Worm (Caenorhabditis elegans): ENCODE measurements around the gene Y43D4A.1.
"Not testable (repeated sequence)": the region's sequence is repeated elsewhere in the genome, so short reads cannot be mapped to it uniquely, and the experiment has no call there.

The Y43D4A.1 gene

DNA sequence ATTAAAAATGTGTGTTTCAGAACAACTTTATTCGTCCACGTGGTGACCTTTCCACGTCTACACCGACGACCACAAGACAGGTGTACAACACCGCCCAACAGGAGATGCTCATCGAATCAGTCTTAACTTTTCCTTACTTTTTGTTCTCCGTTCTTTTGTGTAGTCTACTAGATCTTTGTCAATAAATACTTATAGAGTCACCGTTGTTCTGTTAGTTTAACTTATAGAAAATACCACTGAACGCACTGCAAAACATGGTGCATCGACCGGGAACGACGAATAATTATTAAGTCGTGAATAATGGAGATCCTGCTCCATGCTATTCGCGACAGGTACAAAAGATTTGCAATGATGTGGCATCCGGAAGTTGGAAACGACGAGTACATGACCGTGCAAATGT lies 21.0 kb upstream of the Y43D4A.1 start, which contains the start of gene Y51H4A.23:
TSS of gene Y51H4A.23 (plus strand) at position 301 of the 400 bp plus-strand sequence.
- not testable (repeated sequence) for TF ChIP-seq elt-3, lin-39, nhr-237 (tag; optimal IDR thresholded peaks at IDR 0.05)

DNA sequence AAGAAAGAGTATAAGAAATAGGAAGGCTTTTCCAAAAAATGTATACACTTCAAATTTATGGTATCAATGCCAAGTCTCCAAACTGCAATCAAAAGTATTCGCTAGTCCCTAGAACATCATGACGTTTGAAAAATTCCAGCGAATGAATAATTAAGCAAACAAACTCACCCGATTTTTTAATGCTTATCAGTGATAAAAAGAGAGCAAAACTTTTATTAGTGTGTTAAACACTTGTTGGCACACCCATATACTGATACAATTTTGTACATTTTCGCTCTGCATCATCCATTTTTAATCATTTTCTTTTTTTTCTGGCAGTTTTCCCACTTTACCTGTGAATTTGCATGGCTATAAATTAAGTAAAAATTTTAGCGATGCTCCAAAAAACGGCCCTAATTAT lies 7.7 kb upstream of the Y43D4A.1 start, which contains the start of gene Y51H4A.25:
TSS of gene Y51H4A.25 (plus strand) at position 373 of the 400 bp plus-strand sequence.
- TF ChIP-seq elt-2 (tag; optimal IDR thresholded peaks at IDR 0.05): peak; percentile 47
- no peak for TF ChIP-seq sptf-1 (tag; optimal IDR thresholded peaks at IDR 0.05)
- TF ChIP-seq unc-98 (GFP tag; IDR thresholded peaks at IDR 0.05): no peak
- no peak for TF ChIP-seq zip-4 (GFP tag; optimal IDR thresholded peaks at IDR 0.05)
- no peak for TF ChIP-seq ces-1 (GFP tag; optimal IDR thresholded peaks at IDR 0.05)
- no peak for TF ChIP-seq C04F5.9 (tag; optimal IDR thresholded peaks at IDR 0.05)

ce11 chrIV:16740769-16741168 lies 2.9 kb upstream of the Y43D4A.1 start, which contains the start of gene Y51H4A.24:
TSS of gene Y51H4A.24 (minus strand) at chrIV:16740869.
- no peak for TF ChIP-seq hpl-2 (GFP tag; optimal IDR thresholded peaks at IDR 0.05)
- no peak for TF ChIP-seq lin-39 (tag; optimal IDR thresholded peaks at IDR 0.05)
- no peak for TF ChIP-seq zip-4 (GFP tag; optimal IDR thresholded peaks at IDR 0.05)
- no peak for TF ChIP-seq fos-1 (tag; optimal IDR thresholded peaks at IDR 0.05)

- TF ChIP-seq ceh-82 (tag; optimal IDR thresholded peaks at IDR 0.05): no peak
- TF ChIP-seq unc-86 (tag; optimal IDR thresholded peaks at IDR 0.05): no peak
- no peak for TF ChIP-seq nhr-12 (tag; optimal IDR thresholded peaks at IDR 0.05)
- no peak for TF ChIP-seq sptf-1 (tag; optimal IDR thresholded peaks at IDR 0.05)
- no peak for TF ChIP-seq lin-15B (tag; optimal IDR thresholded peaks at IDR 0.05)
Observed at ce11 chrIV:16751087-16751486, 7.5 kb downstream of the Y43D4A.1 start.

DNA sequence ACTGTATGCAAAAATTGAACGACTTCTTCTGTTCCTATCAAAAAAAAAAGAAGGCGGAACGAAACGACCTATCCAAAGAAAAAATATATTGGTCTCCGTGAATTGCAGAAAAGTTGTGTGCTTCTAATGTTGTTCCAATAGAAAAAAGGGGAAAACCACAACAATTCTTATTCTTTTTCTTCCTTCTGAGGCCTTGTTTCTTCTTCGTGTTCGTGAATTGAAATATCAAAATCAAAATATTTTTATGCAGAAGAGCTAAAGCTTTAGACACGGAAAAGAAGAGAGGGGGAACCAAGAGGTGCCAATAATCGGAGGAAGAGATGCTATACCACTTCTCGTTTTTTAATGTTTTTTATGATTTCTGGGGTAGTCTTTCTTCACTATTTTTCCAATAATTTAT lies 12.1 kb downstream of the Y43D4A.1 start, which contains the start of gene Y43D4A.2:
TSS of gene Y43D4A.2 (minus strand) at position 101 of the 400 bp plus-strand sequence.
- not testable (repeated sequence) for TF ChIP-seq hpl-2 (GFP tag; optimal IDR thresholded peaks at IDR 0.05); tbx-2 (tag; optimal IDR thresholded peaks at IDR 0.05); unc-130 (tag; optimal IDR thresholded peaks at IDR 0.05)

ce11 chrIV:16775029-16775428 lies 31.4 kb downstream of the Y43D4A.1 start:
- no peak for TF ChIP-seq dsc-1 (tag; optimal IDR thresholded peaks at IDR 0.05)
- TF ChIP-seq xbp-1 (tag; optimal IDR thresholded peaks at IDR 0.05): no peak
- peak; percentile 54 for TF ChIP-seq elt-2 (tag; optimal IDR thresholded peaks at IDR 0.05)
- peak in 1 of 2 experiments; percentile 31 for TF ChIP-seq lin-35 (GFP tag; optimal IDR thresholded peaks at IDR 0.05)
- peak; percentile 14 for TF ChIP-seq nhr-90 (tag; optimal IDR thresholded peaks at IDR 0.05; ENCODE audit: poor library complexity)

DNA sequence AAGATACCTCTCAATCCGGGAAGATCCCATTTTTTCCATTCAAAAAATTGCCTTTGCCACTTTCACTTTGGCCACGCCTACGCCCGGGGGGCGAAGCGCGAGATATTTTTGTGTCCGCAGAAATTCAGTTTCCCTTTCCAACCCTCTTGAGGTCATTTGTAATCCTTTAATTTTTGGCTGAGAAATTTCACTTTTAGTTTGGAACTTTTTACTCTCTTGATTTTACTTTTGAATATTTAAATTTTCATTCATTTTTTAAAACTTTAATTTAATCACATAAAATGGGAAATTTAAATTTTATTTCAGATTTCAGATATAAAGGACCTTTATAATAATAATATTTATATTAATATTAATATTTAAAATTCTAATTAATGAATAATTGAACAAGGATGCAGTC lies 31.8 kb downstream of the Y43D4A.1 start, which contains the start of gene Y43D4A.5:
TSS of gene Y43D4A.5 (plus strand) at position 301 of the 400 bp plus-strand sequence.
- TF ChIP-seq snu-23 (GFP tag; optimal IDR thresholded peaks at IDR 0.05) (no peak), blmp-1 (tag; optimal IDR thresholded peaks at IDR 0.05) (peak; percentile 62), mef-2 (tag; optimal IDR thresholded peaks at IDR 0.05) (no peak), efl-3 (GFP tag; optimal IDR thresholded peaks at IDR 0.05) (no peak)

DNA sequence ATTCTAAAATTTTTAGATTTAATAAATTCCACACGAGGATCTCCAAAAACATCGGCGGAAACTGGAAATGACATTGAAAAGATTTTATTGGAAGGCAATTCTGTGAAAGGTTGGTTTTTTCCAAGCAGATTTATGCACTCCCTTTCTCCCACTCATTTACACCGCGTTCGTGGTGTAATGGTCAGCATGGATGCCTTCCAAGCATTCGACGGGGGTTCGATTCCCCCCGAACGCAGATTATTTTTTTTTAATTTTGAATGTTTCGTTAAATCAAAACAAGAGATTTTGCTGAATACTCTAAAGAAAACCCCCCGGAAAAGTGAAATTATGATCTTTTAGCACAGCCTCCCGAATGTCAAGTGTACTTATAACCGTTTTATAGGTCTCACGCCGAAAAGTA lies 32.3 kb downstream of the Y43D4A.1 start:
- peak; percentile 43 for TF ChIP-seq nhr-90 (tag; optimal IDR thresholded peaks at IDR 0.05; ENCODE audit: poor library complexity)
- TF ChIP-seq nhr-85 (tag): peak; percentile 51
- TF ChIP-seq zag-1 (tag; optimal IDR thresholded peaks at IDR 0.05): no peak
- TF ChIP-seq xbp-1 (tag; optimal IDR thresholded peaks at IDR 0.05): no peak
- no peak for TF ChIP-seq nhr-28 (tag; optimal IDR thresholded peaks at IDR 0.05)
- TF ChIP-seq lin-35 (GFP tag; optimal IDR thresholded peaks at IDR 0.05): peak in 1 of 2 experiments; percentile 42
- TF ChIP-seq swsn-7 (tag; optimal IDR thresholded peaks at IDR 0.05): peak; percentile 15
- peak; percentile 27; the same call in 1 of the 2 replicates for TF ChIP-seq nhr-19 (GFP tag; conservative IDR thresholded peaks at IDR 0.05)
- TF ChIP-seq efl-1 (optimal IDR thresholded peaks at IDR 0.05): peak in 1 of 2 experiments; percentile 19
- no peak for TF ChIP-seq efl-1 (GFP tag; optimal IDR thresholded peaks at IDR 0.05 in 1 of 2)
- peak in 1 of 3 experiments; percentile 8 for TF ChIP-seq dpl-1 (GFP tag; optimal IDR thresholded peaks at IDR 0.05)
- TF ChIP-seq C16A3.4 (tag; optimal IDR thresholded peaks at IDR 0.05): peak; percentile 26
